Fruit fly (Drosophila melanogaster): ENCODE results near the gene CG43672.

- TF ChIP-seq CTCF (optimal IDR thresholded peaks at IDR 0.05): no peak
- TF ChIP-seq CG8478 (optimal IDR thresholded peaks at IDR 0.05): no peak
Measured at dm6 chrX:15785429-15786239, 12.9 kb downstream of the CG43672 start, which contains the start of the genes Paf-AHalpha and mRpS30.
